Fruit fly (Drosophila melanogaster): ENCODE data around the gene Sry-delta.

DNA sequence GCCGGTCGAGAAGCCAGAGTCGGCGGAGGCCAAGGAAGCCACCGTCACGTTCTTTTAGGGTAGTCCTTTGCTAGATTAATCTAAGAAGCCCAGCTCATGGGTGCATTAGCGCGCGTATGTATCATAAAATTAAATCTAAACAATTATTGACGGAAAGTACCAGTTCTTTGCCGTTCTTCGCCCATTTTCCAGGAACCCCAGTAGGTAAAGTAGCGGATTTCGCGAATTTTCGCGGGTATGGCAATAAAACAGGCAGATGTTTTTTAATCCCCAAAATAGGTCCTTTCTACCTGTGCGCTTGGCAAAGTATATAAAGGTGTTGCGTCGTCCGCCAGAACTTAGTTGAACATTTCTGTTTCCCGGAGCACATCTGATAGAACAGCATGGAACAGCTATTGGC, 2.3 kb upstream of the Sry-delta start:
- TF ChIP-seq CTCF (optimal IDR thresholded peaks at IDR 0.05) (no peak), CG8478 (optimal IDR thresholded peaks at IDR 0.05) (no peak)

Data from S2 (cell line).